Worm (Caenorhabditis elegans) whole organism, young adult: ENCODE data around the gene F55B11.2.

Experiments used
- B0261.1 ChIP-seq: sonication (generic microtip); optimal IDR thresholded peaks from 2 replicates; lab custom pipeline; 2016; ENCODE audit warnings: mild to moderate bottlenecking, missing genetic modification characterization, moderate library complexity, missing compliant biosample characterization
- F23B12.7 ChIP-seq: sonication (generic microtip); optimal IDR thresholded peaks from 2 replicates; lab custom pipeline; 2017; ENCODE audit warnings: missing genetic modification characterization, mild to moderate bottlenecking, missing compliant biosample characterization, antibody characterized with exemption, moderate library complexity; ENCODE audit not compliant: insufficient read depth
- Y67H2A.10 ChIP-seq: fragments of 200-800 bp; sonication (Bioruptor generic); conservative IDR thresholded peaks from 2 replicates; pipeline ENCODE4 v1.3.6; 2022; ENCODE audit warnings: missing genetic modification reagents, missing genetic modification characterization, missing compliant biosample characterization
- ama-1 ChIP-seq, 3 experiments: fragments of 150-350 bp in 1 of 3; sonication (generic microtip) in 2 of 3; optimal IDR thresholded peaks; 2 replicates each; lab custom pipeline; 2014 to 2018; ENCODE audit warnings: missing biosample characterization in 2 of 3, missing genetic modification characterization in 2 of 3, missing genetic modification reagents in 2 of 3
- hrde-1 ChIP-seq: sonication (generic microtip); optimal IDR thresholded peaks from 2 replicates; lab custom pipeline; 2016; ENCODE audit warnings: missing genetic modification characterization, mild to moderate bottlenecking, missing compliant biosample characterization, moderate library complexity, missing genotype, missing genetic modification reagents, borderline replicate concordance
- lag-1 ChIP-seq: fragments of 200-800 bp; sonication (Bioruptor generic); IDR thresholded peaks from 2 replicates; pipeline ENCODE4 v1.3.6; 2022; ENCODE audit warnings: missing genetic modification reagents, missing genetic modification characterization, missing compliant biosample characterization
- lin-35 ChIP-seq, 3 experiments: fragments of 150-350 bp in 2 of 3; sonication (generic microtip) in 1 of 3; optimal IDR thresholded peaks; 2 replicates each; lab custom pipeline; 2014 to 2018; ENCODE audit warnings: missing biosample characterization in 3 of 3, missing genetic modification characterization in 3 of 3, missing genetic modification reagents in 3 of 3
- mxl-1 ChIP-seq: sonication (generic microtip); optimal IDR thresholded peaks from 2 replicates; lab custom pipeline; 2016; ENCODE audit warnings: missing genetic modification characterization, missing compliant biosample characterization
- nhr-90 ChIP-seq: sonication (generic microtip); optimal IDR thresholded peaks from 2 replicates; lab custom pipeline; 2016; ENCODE audit warnings: missing genotype, mild to moderate bottlenecking, missing genetic modification characterization, missing compliant biosample characterization
- snpc-1.1 ChIP-seq: sonication (generic microtip); optimal IDR thresholded peaks from 2 replicates; lab custom pipeline; 2017; ENCODE audit warnings: missing genetic modification characterization, mild to moderate bottlenecking, missing compliant biosample characterization, antibody characterized with exemption, moderate library complexity, missing genotype, missing genetic modification reagents; ENCODE audit not compliant: insufficient read depth
- snpc-1.3 ChIP-seq: sonication (generic microtip); optimal IDR thresholded peaks from 2 replicates; lab custom pipeline; 2017; ENCODE audit warnings: missing genetic modification characterization, mild to moderate bottlenecking, missing compliant biosample characterization, antibody characterized with exemption, moderate library complexity, missing genotype, missing genetic modification reagents; ENCODE audit not compliant: insufficient read depth
- unc-62 ChIP-seq: fragments of 150-350 bp; optimal IDR thresholded peaks from 2 replicates; lab custom pipeline; 2014; ENCODE audit warnings: missing biosample characterization, missing genetic modification reagents, missing genetic modification characterization
- ztf-26 ChIP-seq: sonication (generic microtip); optimal IDR thresholded peaks from 2 replicates; lab custom pipeline; 2017; ENCODE audit warnings: missing genetic modification characterization, missing compliant biosample characterization

ce11 chrIV:14395531-14395930 is 27.6 kb downstream of the F55B11.2 start:
- TF ChIP-seq ztf-26 (tag; lab: Kevin White, UChicago) (no peak), B0261.1 (tag; lab: Kevin White, UChicago) (no peak), Y67H2A.10 (GFP tag; lab: Robert Waterston, UW) (no peak), F23B12.7 (tag; lab: Kevin White, UChicago) (no peak), ama-1 (optimal IDR thresholded peaks at IDR 0.05; lab: Kevin White, UChicago) (no peak), ama-1 (GFP tag; optimal IDR thresholded peaks at IDR 0.05; lab: Kevin White, UChicago) (no peak), hrde-1 (no peak), snpc-1.1 (tag; lab: Kevin White, UChicago) (no peak), lin-35 (GFP tag; optimal IDR thresholded peaks at IDR 0.05; lab: Kevin White, UChicago) (no peak), mxl-1 (tag; lab: Kevin White, UChicago) (no peak), unc-62 (GFP tag; lab: Kevin White, UChicago) (no peak), lag-1 (no peak), nhr-90 (tag; lab: Kevin White, UChicago) (no peak), snpc-1.3 (no peak)
